Worm (Caenorhabditis elegans) whole organism, L1 larva: Measurements from ENCODE around the gene fkb-4.

Experiments
- ceh-63 ChIP-seq: fragments of 200-800 bp; sonication (Bioruptor generic); optimal IDR thresholded peaks from 2 replicates; lab custom pipeline; 2018; ENCODE audit warnings: mild to moderate bottlenecking, missing genetic modification characterization, missing compliant biosample characterization
- ces-1 ChIP-seq: fragments of 150-350 bp; optimal IDR thresholded peaks from 2 replicates; lab custom pipeline; 2014; ENCODE audit warnings: missing biosample characterization, missing genetic modification reagents, missing genetic modification characterization
- efl-1 ChIP-seq, 4 experiments: fragments of 150-350 bp; optimal IDR thresholded peaks in 3 of 4; peaks in 1 of 4; 1 replicate in 1 of 4; 2 replicates in 3 of 4; lab custom pipeline; 2014; ENCODE audit warnings: missing biosample characterization in 2 of 4, missing genetic modification characterization in 2 of 4, missing genetic modification reagents in 2 of 4
- elt-2 ChIP-seq: sonication (generic microtip); optimal IDR thresholded peaks from 2 replicates; lab custom pipeline; 2016; ENCODE audit warnings: missing genetic modification characterization, mild to moderate bottlenecking, inconsistent platforms, missing compliant biosample characterization, missing genetic modification reagents
- lin-39 ChIP-seq: fragments of 150-350 bp; optimal IDR thresholded peaks from 2 replicates; lab custom pipeline; 2014; ENCODE audit warnings: missing biosample characterization, missing genetic modification reagents, missing genetic modification characterization
- nhr-28 ChIP-seq: fragments of 150-350 bp; optimal IDR thresholded peaks from 2 replicates; lab custom pipeline; 2014; ENCODE audit warnings: missing biosample characterization, missing genetic modification characterization
- sptf-1 ChIP-seq: fragments of 150-350 bp; optimal IDR thresholded peaks from 2 replicates; lab custom pipeline; 2014; ENCODE audit warnings: missing biosample characterization, missing genetic modification characterization
- tlp-1 ChIP-seq: fragments of 150-350 bp; optimal IDR thresholded peaks from 2 replicates; lab custom pipeline; 2014; ENCODE audit warnings: missing biosample characterization, missing genetic modification characterization
- unc-86 ChIP-seq: sonication (generic microtip); optimal IDR thresholded peaks from 2 replicates; lab custom pipeline; 2016; ENCODE audit warnings: missing genetic modification characterization, missing compliant biosample characterization

DNA sequence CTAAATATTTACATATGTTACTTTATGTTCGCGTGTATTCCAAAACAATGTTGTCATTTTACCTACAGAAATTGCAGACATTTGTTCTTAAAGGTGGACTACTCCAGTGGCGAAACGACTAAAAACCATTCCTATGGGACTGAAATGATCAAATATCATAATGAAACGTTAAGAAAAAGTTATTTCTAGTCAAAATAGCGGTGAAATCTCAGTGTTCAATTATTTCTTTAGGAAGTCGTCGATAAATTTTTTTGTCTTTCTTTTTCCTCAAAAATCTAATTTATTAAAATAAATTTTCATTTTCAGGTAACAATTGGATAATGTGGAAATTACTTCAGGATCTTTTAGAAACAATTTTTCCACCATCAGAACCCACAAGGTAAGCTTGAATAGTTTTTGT, 48.5 kb upstream of the fkb-4 start, which contains the start of gene C44H9.4:
- TF ChIP-seq nhr-28 (tag; lab: Kevin White, UChicago) (no peak), lin-39 (no peak), ces-1 (GFP tag; lab: Kevin White, UChicago) (no peak), efl-1 (optimal IDR thresholded peaks at IDR 0.05; lab: Kevin White, UChicago) (no peak), efl-1 (GFP tag; optimal IDR thresholded peaks at IDR 0.05 in 1 of 2; lab: Kevin White, UChicago) (no peak), unc-86 (tag; lab: Kevin White, UChicago) (no peak), sptf-1 (tag; lab: Kevin White, UChicago) (no peak), tlp-1 (tag; lab: Kevin White, UChicago) (no peak), ceh-63 (GFP tag; lab: Kevin White, UChicago) (no peak), elt-2 (no peak)
